Worm (Caenorhabditis elegans): ENCODE data around the gene gid-7.

DNA sequence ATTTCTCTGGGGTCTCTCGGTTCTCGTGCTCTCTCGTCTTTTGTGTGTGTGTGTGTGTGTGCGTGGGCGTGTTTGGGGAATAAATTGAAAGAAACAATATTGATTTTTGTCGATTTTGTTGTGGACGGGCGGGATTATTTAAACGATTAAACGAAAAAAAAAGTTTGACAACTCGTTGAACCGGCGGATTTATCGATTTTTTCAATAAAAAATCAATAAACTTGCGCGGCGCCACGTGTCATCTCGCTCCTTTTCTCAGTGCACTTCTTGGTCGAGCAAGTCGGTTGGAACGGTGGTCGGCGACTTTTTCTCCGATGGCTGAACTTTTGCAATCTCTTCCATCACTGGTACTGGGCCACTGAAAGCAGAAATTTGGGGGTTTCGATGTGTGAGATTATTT is 43.9 kb downstream of the gid-7 start:
- TF ChIP-seq nhr-237 (tag; optimal IDR thresholded peaks at IDR 0.05) (no peak), cnd-1 (tag; optimal IDR thresholded peaks at IDR 0.05) (no peak), pha-4 (tag; optimal IDR thresholded peaks at IDR 0.05) (no peak), hlh-1 (tag; optimal IDR thresholded peaks at IDR 0.05) (no peak), unc-62 (GFP tag; optimal IDR thresholded peaks at IDR 0.05) (no peak), elt-1 (tag; optimal IDR thresholded peaks at IDR 0.05; ENCODE audit: borderline replicate concordance, insufficient read depth) (no peak), snpc-4 (tag; optimal IDR thresholded peaks at IDR 0.05) (no peak), unc-120 (tag; optimal IDR thresholded peaks at IDR 0.05; ENCODE audit: poor library complexity, severe bottlenecking) (no peak), blmp-1 (tag; optimal IDR thresholded peaks at IDR 0.05) (no peak)

Data from whole organism, mixed stage, embryonic.